Worm (Caenorhabditis elegans): Measurements from ENCODE around the gene R05H10.1.
A peak's percentile ranks its signal among the peaks of the same experiment; 100 is the strongest.

The R05H10.1 gene

ce11 chrII:14804259-14804899 lies 47.2 kb upstream of the R05H10.1 start, which contains the start of gene W01D2.3 (continued):
- peak; percentile 32; the same call in 1 of the 2 replicates for TF ChIP-seq zfh-2 (GFP tag; conservative IDR thresholded peaks at IDR 0.05)
- TF ChIP-seq ztf-6 (GFP tag; IDR thresholded peaks at IDR 0.05) = no peak
- peak; percentile 95 for TF ChIP-seq snpc-3.4 (tag; optimal IDR thresholded peaks at IDR 0.05)
- no peak for TF ChIP-seq fkh-3 (tag; optimal IDR thresholded peaks at IDR 0.05)
- TF ChIP-seq hsf-1 (GFP tag; IDR thresholded peaks at IDR 0.05) = 0 out of 2 replicates have a peak, but pooled peaks have one; percentile 22
- peak; percentile 43 for TF ChIP-seq ztf-3 (GFP tag; optimal IDR thresholded peaks at IDR 0.05)
- peak; percentile 34 for TF ChIP-seq F57A8.1 (GFP tag; optimal IDR thresholded peaks at IDR 0.05)
- TF ChIP-seq snpc-4 (GFP tag; optimal IDR thresholded peaks at IDR 0.05) = peak; percentile 96
- peak; percentile 98 to 100 (median 99) for TF ChIP-seq snpc-4 (tag; optimal IDR thresholded peaks at IDR 0.05)
- TF ChIP-seq rpc-1 (optimal IDR thresholded peaks at IDR 0.05) = peak; percentile 88
- peak; percentile 73 for TF ChIP-seq rpc-1 (tag; optimal IDR thresholded peaks at IDR 0.05)
- TF ChIP-seq nhr-179 (tag; optimal IDR thresholded peaks at IDR 0.05) = no peak
- no peak for TF ChIP-seq hrde-1 (tag; optimal IDR thresholded peaks at IDR 0.05; ENCODE audit: borderline replicate concordance)
- TF ChIP-seq C06A6.2 (GFP tag; conservative IDR thresholded peaks at IDR 0.05) = peak; percentile 55; the same call in 1 of the 2 replicates
- TF ChIP-seq ceh-27 (GFP tag; optimal IDR thresholded peaks at IDR 0.05) = peak; percentile 52
- TF ChIP-seq attf-5 (GFP tag; optimal IDR thresholded peaks at IDR 0.05) = peak; percentile 16
- peak; percentile 76 for TF ChIP-seq snpc-1.3 (tag; optimal IDR thresholded peaks at IDR 0.05; ENCODE audit: insufficient read depth)
- no peak for TF ChIP-seq ceh-58 (GFP tag; IDR thresholded peaks at IDR 0.05)
- 0 out of 2 replicates have a peak, but pooled peaks have one; percentile 19 for TF ChIP-seq bed-1 (GFP tag; IDR thresholded peaks at IDR 0.05)
- TF ChIP-seq F23B12.7 (tag; optimal IDR thresholded peaks at IDR 0.05; ENCODE audit: insufficient read depth) = peak; percentile 84
- TF ChIP-seq repo-1 (tag; optimal IDR thresholded peaks at IDR 0.05) = peak; percentile 84
- TF ChIP-seq B0261.1 (tag; optimal IDR thresholded peaks at IDR 0.05) = peak; percentile 69
- TF ChIP-seq lin-54 (GFP tag; optimal IDR thresholded peaks at IDR 0.05) = peak; percentile 55
- TF ChIP-seq zim-3 (tag; optimal IDR thresholded peaks at IDR 0.05) = peak; percentile 77
- 0 out of 2 replicates have a peak, but pooled peaks have one; percentile 6 for TF ChIP-seq bed-2 (GFP tag; IDR thresholded peaks at IDR 0.05)
- TF ChIP-seq ama-1 (optimal IDR thresholded peaks at IDR 0.05) = no peak
- TF ChIP-seq ama-1 (GFP tag; optimal IDR thresholded peaks at IDR 0.05) = peak in 1 of 2 experiments; percentile 49
- TF ChIP-seq dpl-1 (GFP tag; optimal IDR thresholded peaks at IDR 0.05) = no peak
- TF ChIP-seq Y67H2A.10 (GFP tag; conservative IDR thresholded peaks at IDR 0.05) = no peak
- no peak for TF ChIP-seq attf-6 (GFP tag; IDR thresholded peaks at IDR 0.05)
- TF ChIP-seq ceh-91 (GFP tag; IDR thresholded peaks at IDR 0.05) = no peak
- peak; percentile 7 for TF ChIP-seq madf-10 (tag; optimal IDR thresholded peaks at IDR 0.05)
- TF ChIP-seq die-1 (tag; optimal IDR thresholded peaks at IDR 0.05) = peak; percentile 2
- TF ChIP-seq ztf-25 (GFP tag; IDR thresholded peaks at IDR 0.05) = 0 out of 2 replicates have a peak, but pooled peaks have one; percentile 4
- no peak for TF ChIP-seq aptf-2 (GFP tag; conservative IDR thresholded peaks at IDR 0.05)
- no peak for TF ChIP-seq F39B2.1 (GFP tag; IDR thresholded peaks at IDR 0.05)
- no peak for TF ChIP-seq sea-2 (GFP tag; IDR thresholded peaks at IDR 0.05)
- TF ChIP-seq pha-4 (tag; optimal IDR thresholded peaks at IDR 0.05) = no peak
- TF ChIP-seq mxl-1 (tag; optimal IDR thresholded peaks at IDR 0.05) = no peak
- TF ChIP-seq pbrm-1 (GFP tag; IDR thresholded peaks at IDR 0.05) = peak; percentile 47; the same call in 1 of the 2 replicates
- TF ChIP-seq rcor-1 (GFP tag; IDR thresholded peaks at IDR 0.05) = 0 out of 2 replicates have a peak, but pooled peaks have one; percentile 10
- TF ChIP-seq tlf-1 (GFP tag; optimal IDR thresholded peaks at IDR 0.05) = peak; percentile 45
- TF ChIP-seq madf-3 (GFP tag; IDR thresholded peaks at IDR 0.05) = no peak
- peak; percentile 49 for TF ChIP-seq B0035.1 (tag; optimal IDR thresholded peaks at IDR 0.05)
- peak; percentile 64 for TF ChIP-seq gei-17 (GFP tag; optimal IDR thresholded peaks at IDR 0.05)
- TF ChIP-seq F33H1.4 (GFP tag; IDR thresholded peaks at IDR 0.05) = no peak
- peak; percentile 68; the same call in 1 of the 2 replicates for TF ChIP-seq ekl-4 (GFP tag; IDR thresholded peaks at IDR 0.05)
- TF ChIP-seq sdz-38 (tag; optimal IDR thresholded peaks at IDR 0.05) = no peak
